Worm (Caenorhabditis elegans): ENCODE data around the gene F45D3.4.

ce11 chrV:12555872-12556271 is 2.9 kb upstream of the F45D3.4 start:
- no peak for TF ChIP-seq ceh-36 (tag; optimal IDR thresholded peaks at IDR 0.05)
- no peak for TF ChIP-seq hnd-1 (tag; optimal IDR thresholded peaks at IDR 0.05)
- no peak for TF ChIP-seq hmg-4 (GFP tag; optimal IDR thresholded peaks at IDR 0.05)
- TF ChIP-seq ama-1 (optimal IDR thresholded peaks at IDR 0.05), result no peak
- no peak for TF ChIP-seq tbx-37 (GFP tag; conservative IDR thresholded peaks at IDR 0.05)
- no peak for TF ChIP-seq aly-1 (tag; optimal IDR thresholded peaks at IDR 0.05)
- TF ChIP-seq hmbx-1 (tag; optimal IDR thresholded peaks at IDR 0.05), result no peak
- no peak for TF ChIP-seq scrt-1 (GFP tag; IDR thresholded peaks at IDR 0.05)
- no peak for TF ChIP-seq tbx-11 (GFP tag; IDR thresholded peaks at IDR 0.05)
- no peak for TF ChIP-seq tra-4 (tag; optimal IDR thresholded peaks at IDR 0.05)
- no peak for TF ChIP-seq B0310.2 (tag; optimal IDR thresholded peaks at IDR 0.05)

Data from whole organism, early embryonic.